Worm (Caenorhabditis elegans) whole organism, late embryonic: ENCODE results near the gene clec-245.

Experiments
- ceh-14 ChIP-seq: sonication (generic microtip); optimal IDR thresholded peaks from 2 replicates; lab custom pipeline; 2016; ENCODE audit warnings: missing genotype, missing genetic modification characterization, missing compliant biosample characterization
- fax-1 ChIP-seq: sonication (generic microtip); optimal IDR thresholded peaks from 2 replicates; lab custom pipeline; 2016; ENCODE audit warnings: missing genotype, missing genetic modification characterization, missing compliant biosample characterization
- hlh-30 ChIP-seq: sonication (generic microtip); optimal IDR thresholded peaks from 2 replicates; lab custom pipeline; 2017; ENCODE audit warnings: antibody characterized with exemption, missing genetic modification characterization, missing compliant biosample characterization; ENCODE audit not compliant: insufficient read depth
- mec-3 ChIP-seq: sonication (generic microtip); optimal IDR thresholded peaks from 2 replicates; lab custom pipeline; 2016; ENCODE audit warnings: borderline replicate concordance, missing genetic modification characterization, missing compliant biosample characterization
- nhr-11 ChIP-seq: fragments of 150-350 bp; optimal IDR thresholded peaks from 2 replicates; lab custom pipeline; 2014; ENCODE audit warnings: missing biosample characterization, missing genetic modification characterization
- pros-1 ChIP-seq: fragments of 150-350 bp; optimal IDR thresholded peaks from 2 replicates; lab custom pipeline; 2014; ENCODE audit warnings: missing biosample characterization, missing genetic modification reagents, missing genetic modification characterization
- rnt-1 ChIP-seq: sonication (generic microtip); optimal IDR thresholded peaks from 2 replicates; lab custom pipeline; 2016; ENCODE audit warnings: missing genetic modification characterization, missing compliant biosample characterization
- unc-3 ChIP-seq, 2 experiments: fragments of 200-800 bp in 1 of 2; sonication (Bioruptor generic) in 1 of 2; sonication (generic microtip) in 1 of 2; conservative IDR thresholded peaks in 1 of 2; optimal IDR thresholded peaks in 1 of 2; 2 replicates each; pipeline versions ENCODE4 v1.3.6 to Lab custom; 2016 to 2022; ENCODE audit warnings: missing compliant biosample characterization in 2 of 2, missing genetic modification characterization in 2 of 2, missing genetic modification reagents in 1 of 2
- unc-55 ChIP-seq: sonication (generic microtip); optimal IDR thresholded peaks from 2 replicates; lab custom pipeline; 2017; ENCODE audit warnings: missing biosample characterization, missing genetic modification reagents, missing genetic modification characterization

DNA sequence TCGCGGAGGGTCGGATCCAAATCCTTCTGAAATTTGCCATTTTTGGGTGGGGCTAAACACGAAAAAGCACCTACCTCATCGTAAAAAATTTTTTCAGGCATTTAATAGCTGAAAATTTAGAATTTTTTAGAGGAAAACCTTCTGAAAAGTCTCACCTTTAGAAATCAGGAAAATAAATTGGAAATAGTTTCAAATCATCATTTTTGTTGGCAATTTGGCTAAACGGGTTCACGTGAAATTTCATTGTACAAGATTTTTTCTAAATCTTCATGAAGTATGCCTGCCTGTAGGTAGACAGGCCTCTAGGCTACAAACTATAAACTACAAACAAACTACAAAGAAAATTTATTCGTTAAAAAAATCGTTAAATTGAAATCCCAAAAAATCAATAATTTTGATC lies 20.0 kb downstream of the clec-245 start, which contains the start of gene C14A6.7:
- no peak for TF ChIP-seq mec-3
- no peak for TF ChIP-seq unc-3 (GFP tag; conservative IDR thresholded peaks at IDR 0.05; lab: Robert Waterston, UW)
- no peak for TF ChIP-seq unc-3 (tag; optimal IDR thresholded peaks at IDR 0.05; lab: Kevin White, UChicago)
- no peak for TF ChIP-seq hlh-30
- TF ChIP-seq fax-1 (tag; lab: Kevin White, UChicago), result no peak
- TF ChIP-seq ceh-14 (tag; lab: Kevin White, UChicago), result no peak
- no peak for TF ChIP-seq unc-55 (GFP tag; lab: Kevin White, UChicago)
- no peak for TF ChIP-seq nhr-11 (tag; lab: Kevin White, UChicago)
- TF ChIP-seq rnt-1 (tag; lab: Kevin White, UChicago), result no peak
- no peak for TF ChIP-seq pros-1 (tag; lab: Kevin White, UChicago)
